Worm (Caenorhabditis elegans) whole organism, early embryonic: ENCODE measurements around the gene srh-38.

Experiments
- B0310.2 ChIP-seq: sonication (generic microtip); optimal IDR thresholded peaks from 2 replicates; lab custom pipeline; 2016; ENCODE audit warnings: mild to moderate bottlenecking, missing genetic modification characterization, missing compliant biosample characterization
- F13C5.2 ChIP-seq: sonication (generic microtip); optimal IDR thresholded peaks from 2 replicates; lab custom pipeline; 2017; ENCODE audit warnings: mild to moderate bottlenecking, missing genetic modification characterization, inconsistent platforms, missing compliant biosample characterization
- aly-1 ChIP-seq: sonication (generic microtip); optimal IDR thresholded peaks from 2 replicates; lab custom pipeline; 2016; ENCODE audit warnings: missing genetic modification characterization, missing compliant biosample characterization
- ama-1 ChIP-seq: fragments of 150-350 bp; optimal IDR thresholded peaks from 2 replicates; lab custom pipeline; 2014
- ceh-13 ChIP-seq: fragments of 200-800 bp; sonication (Bioruptor generic); optimal IDR thresholded peaks from 2 replicates; lab custom pipeline; 2018; ENCODE audit warnings: mild to moderate bottlenecking, missing genetic modification characterization, missing compliant biosample characterization
- ceh-36 ChIP-seq: sonication (generic microtip); optimal IDR thresholded peaks from 2 replicates; lab custom pipeline; 2016; ENCODE audit warnings: missing genetic modification characterization, inconsistent platforms, missing compliant biosample characterization
- ets-7 ChIP-seq: sonication (generic microtip); optimal IDR thresholded peaks from 2 replicates; lab custom pipeline; 2016; ENCODE audit warnings: missing genotype, missing genetic modification characterization, missing compliant biosample characterization
- flt-1 ChIP-seq: fragments of 200-800 bp; sonication (Bioruptor generic); IDR thresholded peaks from 2 replicates; pipeline ENCODE4 v1.3.6; 2022; ENCODE audit warnings: missing genetic modification characterization, missing compliant biosample characterization
- hmbx-1 ChIP-seq: sonication (generic microtip); optimal IDR thresholded peaks from 2 replicates; lab custom pipeline; 2016; ENCODE audit warnings: mild to moderate bottlenecking, missing genetic modification characterization, missing compliant biosample characterization
- hmg-4 ChIP-seq: fragments of 200-800 bp; sonication (Bioruptor generic); optimal IDR thresholded peaks from 2 replicates; lab custom pipeline; 2018; ENCODE audit warnings: mild to moderate bottlenecking, missing genetic modification characterization, missing compliant biosample characterization
- hnd-1 ChIP-seq: sonication (generic microtip); optimal IDR thresholded peaks from 2 replicates; lab custom pipeline; 2016; ENCODE audit warnings: missing genetic modification characterization, missing compliant biosample characterization
- pes-1 ChIP-seq: fragments of 200-800 bp; sonication (Bioruptor generic); IDR thresholded peaks from 2 replicates; pipeline ENCODE4 v1.3.6; 2022; ENCODE audit warnings: missing genetic modification reagents, missing genetic modification characterization, missing compliant biosample characterization
- scrt-1 ChIP-seq: fragments of 200-800 bp; sonication (Bioruptor generic); IDR thresholded peaks from 2 replicates; pipeline ENCODE4 v1.3.6; 2022; ENCODE audit warnings: missing genetic modification characterization, missing compliant biosample characterization
- sea-1 ChIP-seq: fragments of 200-800 bp; sonication (Bioruptor generic); conservative IDR thresholded peaks from 2 replicates; pipeline ENCODE4 v1.3.6; 2022; ENCODE audit warnings: missing genetic modification characterization, missing compliant biosample characterization
- tbx-11 ChIP-seq: fragments of 200-800 bp; sonication (Bioruptor generic); IDR thresholded peaks from 2 replicates; pipeline ENCODE4 v1.3.6; 2022; ENCODE audit warnings: missing genetic modification characterization, missing compliant biosample characterization
- tbx-37 ChIP-seq: fragments of 200-800 bp; sonication (Bioruptor generic); conservative IDR thresholded peaks from 2 replicates; pipeline ENCODE4 v1.3.6; 2022; ENCODE audit warnings: missing genetic modification reagents, missing genetic modification characterization, missing compliant biosample characterization
- tra-4 ChIP-seq: sonication (generic microtip); optimal IDR thresholded peaks from 2 replicates; lab custom pipeline; 2017; ENCODE audit warnings: missing genetic modification characterization, missing compliant biosample characterization

Gene srh-38

DNA sequence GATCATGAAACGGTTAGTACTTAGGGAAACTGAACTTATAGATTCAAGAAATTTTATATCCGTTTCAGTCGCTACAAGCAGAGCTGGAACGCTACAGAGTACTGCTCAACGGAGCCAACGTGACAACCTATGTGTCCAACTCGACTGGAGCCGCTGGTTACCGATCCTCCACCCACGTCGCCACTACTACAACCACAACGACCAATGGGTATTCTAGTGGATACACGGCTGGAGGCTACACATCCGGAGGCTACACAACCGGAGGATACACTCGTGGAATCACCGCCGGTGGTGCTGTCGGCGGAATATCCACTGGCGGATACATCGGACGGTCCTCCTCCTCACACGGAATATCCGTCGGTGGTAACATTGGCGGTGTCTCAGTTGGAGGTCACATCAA, 39.4 kb downstream of the srh-38 start:
- TF ChIP-seq tbx-37 (GFP tag; lab: Robert Waterston, UW) (no peak), scrt-1 (GFP tag; lab: Robert Waterston, UW) (no peak)

DNA sequence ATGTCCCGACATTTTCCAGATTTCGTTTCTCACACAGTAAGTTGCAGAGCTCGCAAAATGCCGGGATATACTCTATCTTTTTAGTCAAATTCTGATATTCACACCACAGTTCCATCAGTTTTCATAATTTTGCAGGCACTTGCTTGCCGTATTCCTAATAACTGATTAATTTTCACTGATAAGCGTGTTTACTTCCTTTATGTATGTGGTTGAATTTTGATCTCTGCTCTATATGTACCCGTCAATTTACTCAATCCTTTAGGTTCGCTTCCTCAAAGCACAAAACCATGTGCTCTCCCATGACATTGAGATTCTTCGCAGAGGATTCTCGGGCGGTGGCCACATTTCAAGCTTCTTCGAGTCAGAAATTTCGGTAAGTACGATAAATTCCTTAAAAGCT, 40.9 kb downstream of the srh-38 start:
- no peak for TF ChIP-seq hmbx-1 (tag; lab: Kevin White, UChicago)
- TF ChIP-seq hnd-1 (tag; lab: Kevin White, UChicago) = no peak
- TF ChIP-seq aly-1 (tag; lab: Kevin White, UChicago) = no peak
- no peak for TF ChIP-seq ceh-13 (GFP tag; lab: Kevin White, UChicago)
- TF ChIP-seq tbx-37 (GFP tag; lab: Robert Waterston, UW) = no peak
- TF ChIP-seq flt-1 (GFP tag; lab: Robert Waterston, UW) = no peak
- no peak for TF ChIP-seq tra-4 (tag; lab: Kevin White, UChicago)
- TF ChIP-seq scrt-1 (GFP tag; lab: Robert Waterston, UW) = no peak
- TF ChIP-seq ama-1 (lab: Kevin White, UChicago) = no peak
- no peak for TF ChIP-seq B0310.2 (tag; lab: Kevin White, UChicago)
- TF ChIP-seq tbx-11 = no peak
- TF ChIP-seq ceh-36 (tag; lab: Kevin White, UChicago) = no peak
- no peak for TF ChIP-seq F13C5.2 (tag; lab: Kevin White, UChicago)
- TF ChIP-seq sea-1 (GFP tag; lab: Robert Waterston, UW) = no peak
- TF ChIP-seq pes-1 = no peak
- TF ChIP-seq ets-7 (tag; lab: Kevin White, UChicago) = no peak

DNA sequence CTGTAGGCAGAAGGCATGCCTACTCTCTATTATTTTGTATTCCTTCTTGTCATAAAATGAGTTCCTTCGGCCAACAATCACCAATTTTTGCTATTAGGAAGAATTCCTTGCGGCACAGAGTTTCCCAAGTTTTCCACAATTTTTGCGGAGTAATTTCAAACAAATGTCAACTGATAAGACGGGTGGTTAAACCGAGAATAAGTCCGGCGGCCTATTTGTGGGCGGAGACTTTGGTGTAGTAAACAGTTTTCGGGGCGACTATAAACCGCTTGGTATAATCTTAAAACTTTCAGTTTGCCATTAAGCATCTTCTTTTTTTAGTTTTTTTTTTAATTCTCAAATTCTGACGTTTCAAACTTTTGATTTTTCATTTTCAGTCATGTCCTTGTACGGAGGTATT, 41.5 kb downstream of the srh-38 start, which contains the start of gene ifc-1:
TSS of gene ifc-1 (plus strand) at position 378 of the 400 bp plus-strand sequence.
- TF ChIP-seq tbx-11 (no peak), ama-1 (lab: Kevin White, UChicago) (no peak), hmg-4 (GFP tag; lab: Kevin White, UChicago) (no peak), ceh-13 (GFP tag; lab: Kevin White, UChicago) (no peak), ceh-36 (tag; lab: Kevin White, UChicago) (no peak), scrt-1 (GFP tag; lab: Robert Waterston, UW) (no peak), sea-1 (GFP tag; lab: Robert Waterston, UW) (no peak), F13C5.2 (tag; lab: Kevin White, UChicago) (no peak), tbx-37 (GFP tag; lab: Robert Waterston, UW) (no peak), flt-1 (GFP tag; lab: Robert Waterston, UW) (no peak), hmbx-1 (tag; lab: Kevin White, UChicago) (no peak), ets-7 (tag; lab: Kevin White, UChicago) (no peak), tra-4 (tag; lab: Kevin White, UChicago) (no peak), B0310.2 (tag; lab: Kevin White, UChicago) (no peak), aly-1 (tag; lab: Kevin White, UChicago) (no peak), hnd-1 (tag; lab: Kevin White, UChicago) (no peak), pes-1 (no peak)

DNA sequence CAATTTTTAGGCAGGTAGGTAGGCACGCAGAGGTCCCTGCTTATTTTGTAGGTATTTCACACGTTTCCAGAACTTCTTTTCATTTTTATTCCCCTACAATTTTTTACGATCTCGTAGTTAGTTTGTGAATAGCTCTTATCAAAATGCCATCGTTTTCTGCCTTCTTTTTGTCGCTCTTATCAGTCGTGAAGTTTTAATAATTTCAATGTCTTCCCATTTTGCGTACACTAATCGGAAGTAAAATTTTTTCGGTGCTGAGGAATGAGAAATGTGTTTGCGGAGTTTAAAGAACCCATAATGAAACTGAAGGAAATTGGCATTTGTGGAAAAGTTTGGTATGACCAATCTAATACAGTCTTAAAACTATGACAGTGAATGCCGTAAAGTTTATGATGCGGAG, 42.1 kb downstream of the srh-38 start:
- TF ChIP-seq hmbx-1 (tag; lab: Kevin White, UChicago) = no peak

DNA sequence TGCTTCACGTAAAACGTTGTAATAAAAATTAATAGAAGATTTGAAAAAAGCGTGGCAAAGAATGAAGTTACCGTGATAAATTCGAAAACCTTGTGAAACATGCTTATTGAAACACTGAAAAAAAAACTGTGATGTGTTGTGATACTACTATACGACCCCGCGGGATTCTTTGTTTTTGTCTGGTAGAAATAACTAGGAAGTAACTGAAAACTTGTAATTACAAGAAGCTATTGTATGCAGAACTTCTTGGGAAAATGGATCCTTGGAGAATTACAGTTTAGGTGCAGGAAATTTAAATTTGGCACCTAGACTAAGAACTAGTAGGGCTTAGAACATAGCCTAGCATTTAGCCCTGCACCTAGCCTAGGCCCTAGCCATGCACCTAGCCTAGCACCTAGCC, 42.7 kb downstream of the srh-38 start, which contains the start of gene str-39:
TSS of gene str-39 (minus strand) at position 101 of the 400 bp plus-strand sequence.
- no peak for TF ChIP-seq tbx-37 (GFP tag; lab: Robert Waterston, UW)
- no peak for TF ChIP-seq scrt-1 (GFP tag; lab: Robert Waterston, UW)
- TF ChIP-seq pes-1 = no peak
- TF ChIP-seq sea-1 (GFP tag; lab: Robert Waterston, UW) = no peak
- TF ChIP-seq ceh-36 (tag; lab: Kevin White, UChicago) = no peak
- TF ChIP-seq ama-1 (lab: Kevin White, UChicago) = no peak
- TF ChIP-seq B0310.2 (tag; lab: Kevin White, UChicago) = no peak
- no peak for TF ChIP-seq tbx-11
- TF ChIP-seq ceh-13 (GFP tag; lab: Kevin White, UChicago) = no peak
- no peak for TF ChIP-seq hmbx-1 (tag; lab: Kevin White, UChicago)

- TF ChIP-seq B0310.2 (tag; lab: Kevin White, UChicago) = no peak
These were observed 45.0 kb downstream of the srh-38 start, which contains the start of gene F37B4.10 for ce11 chrV:2877509-2877908. Gene F37B4.10, minus strand, starts transcription at chrV:2877609.

ce11 chrV:2876188-2876831, 46.2 kb downstream of the srh-38 start:
- no peak for TF ChIP-seq ets-7 (tag; lab: Kevin White, UChicago)
- TF ChIP-seq ceh-36 (tag; lab: Kevin White, UChicago) = no peak
- TF ChIP-seq flt-1 (GFP tag; lab: Robert Waterston, UW) = no peak
- no peak for TF ChIP-seq hnd-1 (tag; lab: Kevin White, UChicago)
- no peak for TF ChIP-seq tbx-11
- no peak for TF ChIP-seq scrt-1 (GFP tag; lab: Robert Waterston, UW)
- TF ChIP-seq hmbx-1 (tag; lab: Kevin White, UChicago) = no peak
- no peak for TF ChIP-seq tbx-37 (GFP tag; lab: Robert Waterston, UW)
- TF ChIP-seq tra-4 (tag; lab: Kevin White, UChicago) = no peak
- TF ChIP-seq hmg-4 (GFP tag; lab: Kevin White, UChicago) = no peak
- no peak for TF ChIP-seq F13C5.2 (tag; lab: Kevin White, UChicago)
- no peak for TF ChIP-seq pes-1
- TF ChIP-seq ceh-13 (GFP tag; lab: Kevin White, UChicago) = no peak
- TF ChIP-seq ama-1 (lab: Kevin White, UChicago) = no peak
- TF ChIP-seq sea-1 (GFP tag; lab: Robert Waterston, UW) = no peak
- TF ChIP-seq B0310.2 (tag; lab: Kevin White, UChicago) = no peak
- TF ChIP-seq aly-1 (tag; lab: Kevin White, UChicago) = no peak
